Worm (Caenorhabditis elegans) whole organism, early embryonic: ENCODE measurements around the gene B0238.15.

ENCODE experiments used
- B0310.2 ChIP-seq: sonication (generic microtip); optimal IDR thresholded peaks from 2 replicates; lab custom pipeline; 2016; ENCODE audit warnings: mild to moderate bottlenecking, missing genetic modification characterization, missing compliant biosample characterization
- aly-1 ChIP-seq: sonication (generic microtip); optimal IDR thresholded peaks from 2 replicates; lab custom pipeline; 2016; ENCODE audit warnings: missing genetic modification characterization, missing compliant biosample characterization
- ama-1 ChIP-seq: fragments of 150-350 bp; optimal IDR thresholded peaks from 2 replicates; lab custom pipeline; 2014
- ceh-13 ChIP-seq: fragments of 200-800 bp; sonication (Bioruptor generic); optimal IDR thresholded peaks from 2 replicates; lab custom pipeline; 2018; ENCODE audit warnings: mild to moderate bottlenecking, missing genetic modification characterization, missing compliant biosample characterization
- ceh-36 ChIP-seq: sonication (generic microtip); optimal IDR thresholded peaks from 2 replicates; lab custom pipeline; 2016; ENCODE audit warnings: missing genetic modification characterization, inconsistent platforms, missing compliant biosample characterization
- ets-7 ChIP-seq: sonication (generic microtip); optimal IDR thresholded peaks from 2 replicates; lab custom pipeline; 2016; ENCODE audit warnings: missing genotype, missing genetic modification characterization, missing compliant biosample characterization
- flt-1 ChIP-seq: fragments of 200-800 bp; sonication (Bioruptor generic); IDR thresholded peaks from 2 replicates; pipeline ENCODE4 v1.3.6; 2022; ENCODE audit warnings: missing genetic modification characterization, missing compliant biosample characterization
- hmbx-1 ChIP-seq: sonication (generic microtip); optimal IDR thresholded peaks from 2 replicates; lab custom pipeline; 2016; ENCODE audit warnings: mild to moderate bottlenecking, missing genetic modification characterization, missing compliant biosample characterization
- hmg-4 ChIP-seq: fragments of 200-800 bp; sonication (Bioruptor generic); optimal IDR thresholded peaks from 2 replicates; lab custom pipeline; 2018; ENCODE audit warnings: mild to moderate bottlenecking, missing genetic modification characterization, missing compliant biosample characterization
- scrt-1 ChIP-seq: fragments of 200-800 bp; sonication (Bioruptor generic); IDR thresholded peaks from 2 replicates; pipeline ENCODE4 v1.3.6; 2022; ENCODE audit warnings: missing genetic modification characterization, missing compliant biosample characterization
- tbx-11 ChIP-seq: fragments of 200-800 bp; sonication (Bioruptor generic); IDR thresholded peaks from 2 replicates; pipeline ENCODE4 v1.3.6; 2022; ENCODE audit warnings: missing genetic modification characterization, missing compliant biosample characterization
- tbx-37 ChIP-seq: fragments of 200-800 bp; sonication (Bioruptor generic); conservative IDR thresholded peaks from 2 replicates; pipeline ENCODE4 v1.3.6; 2022; ENCODE audit warnings: missing genetic modification reagents, missing genetic modification characterization, missing compliant biosample characterization

- no peak for TF ChIP-seq ama-1
- no peak for TF ChIP-seq hmg-4 (GFP tag; lab: Kevin White, UChicago)
- no peak for TF ChIP-seq aly-1 (tag; lab: Kevin White, UChicago)
- no peak for TF ChIP-seq flt-1 (GFP tag; lab: Robert Waterston, UW)
- no peak for TF ChIP-seq tbx-11 (GFP tag; lab: Robert Waterston, UW)
- no peak for TF ChIP-seq ceh-36 (tag; lab: Kevin White, UChicago)
- TF ChIP-seq hmbx-1 (tag; lab: Kevin White, UChicago): no peak
- no peak for TF ChIP-seq tbx-37 (GFP tag; lab: Robert Waterston, UW)
- TF ChIP-seq ets-7 (tag; lab: Kevin White, UChicago): no peak
- no peak for TF ChIP-seq scrt-1
- TF ChIP-seq ceh-13 (GFP tag; lab: Kevin White, UChicago): no peak
- no peak for TF ChIP-seq B0310.2 (tag; lab: Kevin White, UChicago)
Measured at ce11 chrV:5225660-5226059, 14.3 kb upstream of the B0238.15 start.
